Worm (Caenorhabditis elegans) whole organism, L3 larva: ENCODE results near the gene Y48B6A.10.

Experiments used
- ceh-16 ChIP-seq: sonication (generic microtip); optimal IDR thresholded peaks from 2 replicates; lab custom pipeline; 2017; ENCODE audit warnings: missing biosample characterization, missing genetic modification characterization
- egl-27 ChIP-seq: sonication (generic microtip); optimal IDR thresholded peaks from 4 replicates; lab custom pipeline; 2017; ENCODE audit warnings: missing biosample characterization, missing genetic modification reagents, missing genetic modification characterization
- elt-3 ChIP-seq, 3 experiments: fragments of 150-350 bp in 1 of 3; sonication (generic microtip) in 2 of 3; optimal IDR thresholded peaks; 2 replicates in 2 of 3; 4 replicates in 1 of 3; lab custom pipeline; 2014 to 2017; ENCODE audit warnings: missing biosample characterization in 3 of 3, missing genetic modification characterization in 3 of 3
- lin-15B ChIP-seq: fragments of 150-350 bp; optimal IDR thresholded peaks from 2 replicates; lab custom pipeline; 2014; ENCODE audit warnings: missing biosample characterization, missing genetic modification characterization
- nhr-12 ChIP-seq: fragments of 150-350 bp; optimal IDR thresholded peaks from 2 replicates; lab custom pipeline; 2014; ENCODE audit warnings: missing biosample characterization, missing genetic modification characterization
- pha-4 ChIP-seq: fragments of 150-350 bp; optimal IDR thresholded peaks from 2 replicates; lab custom pipeline; 2014; ENCODE audit warnings: missing biosample characterization, missing genetic modification reagents, missing genetic modification characterization

DNA sequence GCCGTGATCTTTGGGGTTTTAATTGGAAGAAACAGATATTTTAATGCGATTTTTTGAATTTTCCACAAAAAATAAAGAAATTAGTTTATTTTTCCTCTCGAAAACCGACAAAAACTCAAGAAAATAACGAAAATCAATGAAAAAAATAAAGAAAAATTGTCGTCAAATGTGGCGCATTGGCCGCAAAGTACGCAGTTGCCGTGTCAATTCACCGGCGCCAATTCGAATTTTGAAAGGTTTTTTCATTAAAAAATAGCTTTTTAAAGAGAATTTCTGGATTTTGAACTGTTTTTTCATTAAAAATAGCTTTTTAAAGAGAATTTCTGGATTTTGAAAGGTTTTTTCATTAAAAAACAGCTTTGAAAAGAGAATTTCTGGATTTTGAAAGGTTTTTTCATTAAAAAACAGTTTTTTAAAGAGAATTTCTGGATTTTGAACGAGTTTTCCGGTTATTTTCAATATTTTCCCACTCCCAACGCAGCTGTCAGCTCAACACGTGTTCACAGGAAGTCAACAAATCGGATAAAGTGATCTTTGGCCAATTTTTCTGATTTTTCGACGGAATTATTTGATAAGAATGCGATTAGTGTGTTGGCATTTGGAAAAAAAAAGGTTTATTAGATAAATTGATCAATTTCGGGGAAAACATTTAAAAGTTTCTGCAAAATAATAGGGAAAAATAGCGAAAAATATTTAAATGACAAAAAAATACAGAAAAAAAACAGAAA, 20.3 kb downstream of the Y48B6A.10 start:
- TF ChIP-seq ceh-16 (tag; lab: Kevin White, UChicago): no peak
- TF ChIP-seq egl-27 (tag; lab: Kevin White, UChicago): no peak
- no peak for TF ChIP-seq pha-4
- TF ChIP-seq elt-3 (tag; optimal IDR thresholded peaks at IDR 0.05; lab: Kevin White, UChicago): no peak
- TF ChIP-seq lin-15B (tag; lab: Kevin White, UChicago): no peak
- no peak for TF ChIP-seq nhr-12
